Fruit fly (Drosophila melanogaster) whole organism, embryonic: Measurements from ENCODE around the gene CG42795.

Source experiments
- CG1647 ChIP-seq: fragments of 200-800 bp; sonication (Bioruptor generic); optimal IDR thresholded peaks from 3 replicates; lab custom pipeline; 2016; ENCODE audit warnings: missing biosample characterization, missing genetic modification characterization
- CG33213 ChIP-seq: fragments of 200-800 bp; sonication (Bioruptor generic); optimal IDR thresholded peaks from 3 replicates; lab custom pipeline; 2016; ENCODE audit warnings: missing biosample characterization, missing genetic modification characterization
- da ChIP-seq: fragments of 200-800 bp; sonication (Bioruptor generic); optimal IDR thresholded peaks from 2 replicates; lab custom pipeline; 2016; ENCODE audit warnings: missing biosample characterization, missing genetic modification characterization

DNA sequence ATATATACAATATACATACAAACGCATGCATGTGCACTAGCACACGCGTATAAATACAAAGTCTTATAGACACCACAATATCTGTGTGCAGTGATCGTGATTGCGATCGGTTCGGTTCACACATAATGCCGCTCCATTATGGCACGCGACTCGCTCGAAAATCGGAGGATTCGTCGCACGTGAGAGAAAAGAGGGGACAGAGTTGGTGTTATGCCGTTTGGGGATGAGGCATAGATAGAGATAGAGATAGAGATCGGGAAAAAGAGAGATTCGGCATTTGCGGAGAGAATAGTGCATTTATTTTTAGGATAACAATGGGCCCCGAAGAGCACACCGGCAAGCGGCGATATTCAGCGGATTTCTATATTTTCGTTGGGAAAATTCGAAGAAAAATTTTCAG, 58.7 kb downstream of the CG42795 start:
- no peak for TF ChIP-seq da
- no peak for TF ChIP-seq CG33213
- TF ChIP-seq CG1647 (GFP tag; lab: Kevin White, UChicago) = no peak
